Worm (Caenorhabditis elegans): ENCODE measurements around the gene K02A2.5.

The K02A2.5 gene

ce11 chrII:7411930-7412329 is at the start of gene K02A2.5:
K02A2.5 (minus strand) TSS chrII:7412030.
- TF ChIP-seq zip-8 (tag; optimal IDR thresholded peaks at IDR 0.05) (no peak), nhr-237 (tag; optimal IDR thresholded peaks at IDR 0.05) (no peak), unc-62 (GFP tag; optimal IDR thresholded peaks at IDR 0.05) (no peak), hlh-1 (tag; optimal IDR thresholded peaks at IDR 0.05) (no peak), ces-1 (GFP tag; optimal IDR thresholded peaks at IDR 0.05) (no peak), ceh-43 (GFP tag; optimal IDR thresholded peaks at IDR 0.05) (no peak), ceh-39 (tag; optimal IDR thresholded peaks at IDR 0.05) (no peak), unc-39 (tag; optimal IDR thresholded peaks at IDR 0.05) (no peak), unc-120 (tag; optimal IDR thresholded peaks at IDR 0.05; ENCODE audit: poor library complexity, severe bottlenecking) (no peak), elt-1 (tag; optimal IDR thresholded peaks at IDR 0.05; ENCODE audit: borderline replicate concordance, insufficient read depth) (no peak), M03D4.4 (tag; optimal IDR thresholded peaks at IDR 0.05) (no peak), lin-32 (GFP tag; optimal IDR thresholded peaks at IDR 0.05) (no peak), mls-2 (tag; optimal IDR thresholded peaks at IDR 0.05) (no peak), sptf-1 (tag; optimal IDR thresholded peaks at IDR 0.05) (no peak), mep-1 (tag; optimal IDR thresholded peaks at IDR 0.05) (no peak), elt-3 (tag; optimal IDR thresholded peaks at IDR 0.05) (no peak), nhr-76 (tag; optimal IDR thresholded peaks at IDR 0.05) (no peak), bed-3 (GFP tag; optimal IDR thresholded peaks at IDR 0.05) (no peak), nhr-2 (tag; optimal IDR thresholded peaks at IDR 0.05) (no peak), ham-2 (GFP tag; optimal IDR thresholded peaks at IDR 0.05) (no peak)

ce11 chrII:7459205-7459604 is 47.4 kb upstream of the K02A2.5 start, which contains the start of gene D1022.2:
D1022.2 (plus strand) TSS chrII:7459505.
- no peak for TF ChIP-seq unc-120 (tag; optimal IDR thresholded peaks at IDR 0.05; ENCODE audit: poor library complexity, severe bottlenecking)
- no peak for TF ChIP-seq mls-2 (tag; optimal IDR thresholded peaks at IDR 0.05)
- no peak for TF ChIP-seq lsy-2 (tag; optimal IDR thresholded peaks at IDR 0.05)
- TF ChIP-seq pha-4 (tag; optimal IDR thresholded peaks at IDR 0.05): no peak
- TF ChIP-seq ceh-83 (GFP tag; optimal IDR thresholded peaks at IDR 0.05): no peak
- no peak for TF ChIP-seq nhr-12 (tag; optimal IDR thresholded peaks at IDR 0.05)
- TF ChIP-seq bed-3 (GFP tag; optimal IDR thresholded peaks at IDR 0.05): no peak
- no peak for TF ChIP-seq cnd-1 (tag; optimal IDR thresholded peaks at IDR 0.05)
- no peak for TF ChIP-seq blmp-1 (tag; optimal IDR thresholded peaks at IDR 0.05)
- TF ChIP-seq ces-1 (GFP tag; optimal IDR thresholded peaks at IDR 0.05): no peak
- TF ChIP-seq M03D4.4 (tag; optimal IDR thresholded peaks at IDR 0.05): no peak
- no peak for TF ChIP-seq ham-2 (GFP tag; optimal IDR thresholded peaks at IDR 0.05)
- no peak for TF ChIP-seq nhr-76 (tag; optimal IDR thresholded peaks at IDR 0.05)
- no peak for TF ChIP-seq ztf-11 (tag; optimal IDR thresholded peaks at IDR 0.05)

- TF ChIP-seq elt-1 (tag; optimal IDR thresholded peaks at IDR 0.05; ENCODE audit: borderline replicate concordance, insufficient read depth) (no peak), ces-1 (GFP tag; optimal IDR thresholded peaks at IDR 0.05) (no peak), cnd-1 (tag; optimal IDR thresholded peaks at IDR 0.05) (no peak), lin-13 (tag; optimal IDR thresholded peaks at IDR 0.05) (no peak), mls-2 (tag; optimal IDR thresholded peaks at IDR 0.05) (no peak), nhr-2 (tag; optimal IDR thresholded peaks at IDR 0.05) (no peak), mep-1 (tag; optimal IDR thresholded peaks at IDR 0.05) (no peak)
Observed at ce11 chrII:7458706-7459105, 46.9 kb upstream of the K02A2.5 start, which contains the start of gene D1022.5. D1022.5 (minus strand) TSS chrII:7458806.

- TF ChIP-seq nhr-2 (tag; optimal IDR thresholded peaks at IDR 0.05) (no peak), hlh-1 (tag; optimal IDR thresholded peaks at IDR 0.05) (no peak), elt-1 (tag; optimal IDR thresholded peaks at IDR 0.05; ENCODE audit: borderline replicate concordance, insufficient read depth) (no peak), unc-39 (tag; optimal IDR thresholded peaks at IDR 0.05) (no peak), zip-8 (tag; optimal IDR thresholded peaks at IDR 0.05) (no peak), elt-3 (tag; optimal IDR thresholded peaks at IDR 0.05) (no peak), pha-4 (tag; optimal IDR thresholded peaks at IDR 0.05) (no peak), unc-120 (tag; optimal IDR thresholded peaks at IDR 0.05; ENCODE audit: poor library complexity, severe bottlenecking) (no peak)
Observed at ce11 chrII:7457210-7457609, 45.4 kb upstream of the K02A2.5 start, which contains the start of gene D1022.4. D1022.4 (minus strand) TSS chrII:7457292.

ce11 chrII:7456184-7456583 is 44.4 kb upstream of the K02A2.5 start, which contains the start of gene D1022.3:
D1022.3 (minus strand) TSS chrII:7456284.
- no peak for TF ChIP-seq nhr-237 (tag; optimal IDR thresholded peaks at IDR 0.05)
- no peak for TF ChIP-seq lin-13 (tag; optimal IDR thresholded peaks at IDR 0.05)
- TF ChIP-seq ztf-11 (tag; optimal IDR thresholded peaks at IDR 0.05): no peak
- no peak for TF ChIP-seq ham-2 (GFP tag; optimal IDR thresholded peaks at IDR 0.05)
- no peak for TF ChIP-seq mab-5 (tag; optimal IDR thresholded peaks at IDR 0.05)
- no peak for TF ChIP-seq zip-8 (tag; optimal IDR thresholded peaks at IDR 0.05)
- no peak for TF ChIP-seq drap-1 (GFP tag; optimal IDR thresholded peaks at IDR 0.05)
- no peak for TF ChIP-seq mep-1 (tag; optimal IDR thresholded peaks at IDR 0.05)
- no peak for TF ChIP-seq unc-39 (tag; optimal IDR thresholded peaks at IDR 0.05)
- TF ChIP-seq bed-3 (GFP tag; optimal IDR thresholded peaks at IDR 0.05): no peak
- no peak for TF ChIP-seq ces-1 (GFP tag; optimal IDR thresholded peaks at IDR 0.05)
- TF ChIP-seq nhr-2 (tag; optimal IDR thresholded peaks at IDR 0.05): no peak
- TF ChIP-seq flh-1 (GFP tag; optimal IDR thresholded peaks at IDR 0.05): no peak
- no peak for TF ChIP-seq nhr-28 (tag; optimal IDR thresholded peaks at IDR 0.05)
- TF ChIP-seq nhr-12 (tag; optimal IDR thresholded peaks at IDR 0.05): no peak
- no peak for TF ChIP-seq elt-1 (tag; optimal IDR thresholded peaks at IDR 0.05; ENCODE audit: borderline replicate concordance, insufficient read depth)
- TF ChIP-seq blmp-1 (tag; optimal IDR thresholded peaks at IDR 0.05): no peak
- no peak for TF ChIP-seq snpc-4 (tag; optimal IDR thresholded peaks at IDR 0.05)
- TF ChIP-seq elt-3 (tag; optimal IDR thresholded peaks at IDR 0.05): no peak

Measured in whole organism, mixed stage, embryonic.